Worm (Caenorhabditis elegans) whole organism, L2 larva: ENCODE measurements around the gene esyt-2.

Experiments
- R02D3.7 ChIP-seq: fragments of 150-350 bp; optimal IDR thresholded peaks from 2 replicates; lab custom pipeline; 2014; ENCODE audit warnings: missing biosample characterization, missing genetic modification characterization
- ama-1 ChIP-seq: fragments of 150-350 bp; optimal IDR thresholded peaks from 2 replicates; lab custom pipeline; 2018; ENCODE audit warnings: inconsistent platforms
- lin-39 ChIP-seq: fragments of 150-350 bp; optimal IDR thresholded peaks from 2 replicates; lab custom pipeline; 2014; ENCODE audit warnings: missing biosample characterization, missing genetic modification reagents, missing genetic modification characterization
- nhr-12 ChIP-seq: fragments of 150-350 bp; optimal IDR thresholded peaks from 2 replicates; lab custom pipeline; 2014; ENCODE audit warnings: missing biosample characterization, missing genetic modification characterization
- nhr-237 ChIP-seq: fragments of 150-350 bp; optimal IDR thresholded peaks from 2 replicates; lab custom pipeline; 2014; ENCODE audit warnings: missing biosample characterization, missing genetic modification characterization

DNA sequence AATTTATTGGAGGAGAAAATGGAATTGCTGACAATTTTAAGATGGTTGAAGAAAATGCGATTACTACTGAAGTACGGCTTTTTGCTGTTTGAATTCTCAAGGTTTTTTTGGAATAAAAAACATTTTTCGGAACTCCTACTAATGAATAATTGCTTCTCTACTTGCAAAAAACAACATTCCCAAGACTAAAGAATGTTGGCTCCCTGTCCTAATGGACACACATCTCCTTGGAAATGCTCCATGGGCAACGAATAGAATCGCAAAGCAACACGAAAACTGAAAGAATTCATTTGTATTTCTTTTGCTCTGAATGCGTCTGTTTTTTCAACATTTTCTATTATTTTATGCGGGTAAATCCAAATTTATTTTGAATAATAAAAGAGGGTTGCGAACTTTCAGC lies 42.1 kb upstream of the esyt-2 start, which contains the start of gene C18F10.2:
- TF ChIP-seq nhr-237: no peak
- TF ChIP-seq lin-39 (tag; lab: Kevin White, UChicago): no peak
- no peak for TF ChIP-seq R02D3.7 (tag; lab: Kevin White, UChicago)
- TF ChIP-seq nhr-12 (tag; lab: Kevin White, UChicago): no peak
- TF ChIP-seq ama-1 (lab: Kevin White, UChicago): no peak
